Fruit fly (Drosophila melanogaster) whole organism, prepupa: ENCODE measurements around the gene ACXA.
A peak's percentile ranks its signal among the peaks of the same experiment; 100 is the strongest.

Source experiments
- Blimp-1 ChIP-seq: fragments of 200-800 bp; sonication (Bioruptor generic); optimal IDR thresholded peaks from 3 replicates; lab custom pipeline; 2017; ENCODE audit warnings: missing biosample characterization, missing genetic modification characterization, mild to moderate bottlenecking, moderate library complexity, missing genetic modification reagents
- CG10631 ChIP-seq: fragments of 200-800 bp; sonication (Bioruptor generic); optimal IDR thresholded peaks from 2 replicates; lab custom pipeline; 2016; ENCODE audit warnings: missing biosample characterization, missing genetic modification characterization
- CG10669 ChIP-seq: fragments of 200-800 bp; sonication (Bioruptor generic); optimal IDR thresholded peaks from 3 replicates; lab custom pipeline; 2018; ENCODE audit warnings: missing biosample characterization, mild to moderate bottlenecking, missing genetic modification characterization, moderate library complexity
- CG11294 ChIP-seq: fragments of 200-800 bp; sonication (Bioruptor generic); IDR thresholded peaks from 2 replicates; pipeline ENCODE4 v1.3.6; 2022; ENCODE audit warnings: missing biosample characterization, missing genetic modification characterization
- CG11762 ChIP-seq: fragments of 200-800 bp; sonication (Bioruptor generic); optimal IDR thresholded peaks from 3 replicates; lab custom pipeline; 2016; ENCODE audit warnings: missing biosample characterization, missing genetic modification characterization; ENCODE audit not compliant: insufficient read depth
- CG16779 ChIP-seq: fragments of 200-800 bp; sonication (Bioruptor generic); optimal IDR thresholded peaks from 3 replicates; lab custom pipeline; 2017; ENCODE audit warnings: missing biosample characterization, mild to moderate bottlenecking, missing genetic modification characterization
- CG32006 ChIP-seq: fragments of 200-800 bp; sonication (Bioruptor generic); optimal IDR thresholded peaks from 3 replicates; lab custom pipeline; 2017; ENCODE audit warnings: missing biosample characterization, mild to moderate bottlenecking, missing genetic modification characterization
- CG34406 ChIP-seq: fragments of 200-800 bp; sonication (Bioruptor generic); optimal IDR thresholded peaks from 3 replicates; lab custom pipeline; 2016; ENCODE audit warnings: missing biosample characterization, missing genetic modification characterization
- CG3919 ChIP-seq: fragments of 200-800 bp; sonication (Bioruptor generic); optimal IDR thresholded peaks from 3 replicates; lab custom pipeline; 2016; ENCODE audit warnings: missing biosample characterization, missing genetic modification characterization
- CG6276 ChIP-seq: fragments of 200-800 bp; sonication (Bioruptor generic); optimal IDR thresholded peaks from 2 replicates; lab custom pipeline; 2017; ENCODE audit warnings: missing biosample characterization, mild to moderate bottlenecking, missing genetic modification characterization
- CG6808 ChIP-seq: fragments of 200-800 bp; sonication (Bioruptor generic); optimal IDR thresholded peaks from 3 replicates; lab custom pipeline; 2017; ENCODE audit warnings: missing biosample characterization, missing genetic modification characterization, mild to moderate bottlenecking, moderate library complexity, missing genetic modification reagents
- CG8119 ChIP-seq: fragments of 200-800 bp; sonication (Bioruptor generic); IDR thresholded peaks from 3 replicates; pipeline ENCODE4 v1.3.6; 2022; ENCODE audit warnings: missing biosample characterization, missing genetic modification characterization
- CG8319 ChIP-seq: fragments of 200-800 bp; sonication (Bioruptor generic); optimal IDR thresholded peaks from 3 replicates; lab custom pipeline; 2016; ENCODE audit warnings: missing biosample characterization, missing genetic modification characterization
- Eip75B ChIP-seq: fragments of 200-800 bp; sonication (Bioruptor generic); optimal IDR thresholded peaks from 3 replicates; lab custom pipeline; 2016; ENCODE audit warnings: missing biosample characterization, missing genetic modification characterization
- Eip78C ChIP-seq: fragments of 200-800 bp; sonication (Bioruptor generic); peaks from one replicate; lab custom pipeline; 2016; ENCODE audit warnings: missing biosample characterization, missing genetic modification characterization
- Hr38 ChIP-seq: sonication (Bioruptor generic); optimal IDR thresholded peaks from 2 replicates; lab custom pipeline; 2016; ENCODE audit warnings: missing biosample characterization, missing genetic modification characterization
- Hr39 ChIP-seq: fragments of 200-800 bp; sonication (Bioruptor generic); optimal IDR thresholded peaks from 2 replicates; lab custom pipeline; 2016; ENCODE audit warnings: missing biosample characterization, missing genetic modification characterization
- Hr4 ChIP-seq: fragments of 200-800 bp; sonication (Bioruptor generic); optimal IDR thresholded peaks from 3 replicates; lab custom pipeline; 2016; ENCODE audit warnings: missing biosample characterization, missing genetic modification characterization
- Met ChIP-seq: fragments of 200-800 bp; sonication (Bioruptor generic); optimal IDR thresholded peaks from 3 replicates; lab custom pipeline; 2016; ENCODE audit warnings: missing biosample characterization, missing genetic modification characterization
- OdsH ChIP-seq: fragments of 200-800 bp; sonication (Bioruptor generic); optimal IDR thresholded peaks from 3 replicates; lab custom pipeline; 2016; ENCODE audit warnings: missing biosample characterization, missing genetic modification characterization
- Smox ChIP-seq: fragments of 200-800 bp; sonication (Bioruptor generic); optimal IDR thresholded peaks from 3 replicates; lab custom pipeline; 2016; ENCODE audit warnings: missing biosample characterization, missing genetic modification characterization
- Sox102F ChIP-seq: fragments of 200-800 bp; sonication (Bioruptor generic); optimal IDR thresholded peaks from 2 replicates; lab custom pipeline; 2016; ENCODE audit warnings: missing biosample characterization, mild to moderate bottlenecking, missing genetic modification characterization
- Sox15 ChIP-seq: fragments of 200-800 bp; sonication (Bioruptor generic); optimal IDR thresholded peaks from 3 replicates; lab custom pipeline; 2016; ENCODE audit warnings: missing biosample characterization, missing genetic modification characterization
- acj6 ChIP-seq: fragments of 200-800 bp; sonication (Bioruptor generic); optimal IDR thresholded peaks from 3 replicates; lab custom pipeline; 2016; ENCODE audit warnings: missing biosample characterization, missing genetic modification characterization
- dsx ChIP-seq: fragments of 200-800 bp; optimal IDR thresholded peaks from 3 replicates; lab custom pipeline; 2019; ENCODE audit warnings: missing biosample characterization, mild to moderate bottlenecking, missing genetic modification characterization, moderate library complexity; ENCODE audit not compliant: poor library complexity, severe bottlenecking
- eg ChIP-seq: fragments of 200-800 bp; sonication (Bioruptor generic); IDR thresholded peaks from 3 replicates; pipeline ENCODE4 v1.3.6; 2022; ENCODE audit warnings: missing biosample characterization, missing genetic modification characterization
- fkh ChIP-seq: fragments of 200-800 bp; sonication (Bioruptor generic); optimal IDR thresholded peaks from 3 replicates; lab custom pipeline; 2017; ENCODE audit warnings: missing biosample characterization, mild to moderate bottlenecking, missing genetic modification characterization, moderate library complexity
- lz ChIP-seq: fragments of 200-800 bp; sonication (Bioruptor generic); optimal IDR thresholded peaks from 3 replicates; lab custom pipeline; 2016; ENCODE audit warnings: missing biosample characterization, missing genetic modification characterization
- net ChIP-seq: fragments of 200-800 bp; sonication (Bioruptor generic); optimal IDR thresholded peaks from 3 replicates; lab custom pipeline; 2016; ENCODE audit warnings: missing biosample characterization, missing genetic modification characterization
- pdm3 ChIP-seq: fragments of 200-800 bp; sonication (Bioruptor generic); optimal IDR thresholded peaks from 3 replicates; lab custom pipeline; 2016; ENCODE audit warnings: missing biosample characterization, missing genetic modification characterization
- spab ChIP-seq: fragments of 200-800 bp; sonication (Bioruptor generic); optimal IDR thresholded peaks from 2 replicates; lab custom pipeline; 2017; ENCODE audit warnings: missing biosample characterization, mild to moderate bottlenecking, missing genetic modification characterization, missing genetic modification reagents
- svp ChIP-seq: fragments of 200-800 bp; sonication (Bioruptor generic); peaks from one replicate; lab custom pipeline; 2016; ENCODE audit warnings: missing biosample characterization, missing genetic modification characterization
- topi ChIP-seq: fragments of 200-800 bp; sonication (Bioruptor generic); optimal IDR thresholded peaks from 3 replicates; lab custom pipeline; 2016; ENCODE audit warnings: missing biosample characterization, missing genetic modification characterization

Gene ACXA

dm6 chr2L:12920791-12921190 lies at the start of gene ACXA:
Gene ACXA (plus strand): TSS chr2L:12921091.
- no peak for TF ChIP-seq Met (GFP tag; lab: Kevin White, UChicago)
- no peak for TF ChIP-seq Eip75B
- TF ChIP-seq Hr4 (GFP tag; lab: Kevin White, UChicago): no peak
- TF ChIP-seq CG6808 (GFP tag; lab: Kevin White, UChicago): no peak
- no peak for TF ChIP-seq spab
- no peak for TF ChIP-seq Hr39 (GFP tag; lab: Kevin White, UChicago)
- TF ChIP-seq fkh (GFP tag; lab: Kevin White, UChicago): no peak
- no peak for TF ChIP-seq OdsH (GFP tag; lab: Kevin White, UChicago)
- TF ChIP-seq CG32006 (GFP tag; lab: Kevin White, UChicago): no peak
- TF ChIP-seq CG34406 (GFP tag; lab: Kevin White, UChicago): no peak
- no peak for TF ChIP-seq CG3919 (GFP tag; lab: Kevin White, UChicago)
- TF ChIP-seq Smox: no peak
- TF ChIP-seq CG11762 (GFP tag; lab: Kevin White, UChicago): no peak
- no peak for TF ChIP-seq Sox102F (GFP tag; lab: Kevin White, UChicago)

- TF ChIP-seq Blimp-1 (no peak), CG16779 (tag; lab: Kevin White, UChicago) (no peak), Eip78C (GFP tag; lab: Kevin White, UChicago) (no peak)
These were observed 40.5 kb upstream of the ACXA start for dm6 chr2L:12880429-12880828.

DNA sequence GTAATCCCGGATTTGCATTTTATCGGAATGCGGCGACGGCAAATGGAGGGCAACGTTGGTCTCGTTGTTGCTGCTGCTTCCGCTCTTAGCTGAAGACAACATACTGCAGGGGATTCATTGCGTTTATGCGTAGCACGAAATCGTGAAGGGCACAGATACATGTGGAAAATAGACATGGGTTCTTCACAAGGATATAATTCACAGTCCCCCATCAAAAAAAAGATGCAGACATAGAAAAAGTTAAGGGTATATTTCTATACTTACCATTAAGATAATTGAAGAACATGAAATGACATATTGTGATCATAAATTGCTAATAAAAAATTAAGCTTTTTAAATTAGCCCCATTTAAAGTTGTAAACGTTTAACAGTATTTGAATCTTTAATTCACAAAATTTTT lies 29.2 kb upstream of the ACXA start:
- TF ChIP-seq CG8119 (0 out of 3 replicates have a peak, but pooled peaks have one; percentile 19), Eip78C (GFP tag; lab: Kevin White, UChicago) (peak; percentile 74), Met (GFP tag; lab: Kevin White, UChicago) (no peak), svp (GFP tag; lab: Kevin White, UChicago) (peak; percentile 45), CG34406 (GFP tag; lab: Kevin White, UChicago) (peak; percentile 9), CG10631 (GFP tag; lab: Kevin White, UChicago) (peak; percentile 21), Sox102F (GFP tag; lab: Kevin White, UChicago) (peak; percentile 0), pdm3 (GFP tag; lab: Kevin White, UChicago) (peak; percentile 9), CG6808 (GFP tag; lab: Kevin White, UChicago) (peak; percentile 2), acj6 (GFP tag; lab: Kevin White, UChicago) (peak; percentile 5), dsx (GFP tag; lab: Kevin White, UChicago) (no peak), CG32006 (GFP tag; lab: Kevin White, UChicago) (peak; percentile 54), lz (GFP tag; lab: Kevin White, UChicago) (no peak), OdsH (GFP tag; lab: Kevin White, UChicago) (peak; percentile 15), Hr39 (GFP tag; lab: Kevin White, UChicago) (peak; percentile 14)

DNA sequence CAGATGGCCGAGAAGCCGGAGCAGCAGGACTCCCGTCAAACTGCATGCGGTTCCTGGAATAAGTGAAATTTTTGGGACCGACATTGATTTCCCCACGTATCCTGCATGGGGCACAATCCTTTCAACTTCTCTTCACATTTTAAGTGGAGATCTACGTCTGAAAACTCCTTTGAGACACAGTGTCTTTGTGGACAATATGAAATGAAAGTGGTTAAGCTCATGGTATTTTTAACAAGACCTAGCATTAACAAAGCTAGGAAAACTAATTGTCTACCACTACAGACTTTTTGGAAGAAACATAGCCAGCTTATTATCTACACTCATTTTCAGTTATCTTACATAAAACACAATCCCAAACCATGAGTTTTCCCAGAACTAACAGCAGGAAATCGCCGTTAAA lies 8.7 kb upstream of the ACXA start, which contains the start of gene ACXC:
TSS of gene ACXC (plus strand) at position 301 of the 400 bp plus-strand sequence.
- TF ChIP-seq spab (no peak), CG11294 (no peak), CG10669 (GFP tag; lab: Kevin White, UChicago) (no peak), CG16779 (tag; lab: Kevin White, UChicago) (no peak), eg (GFP tag; lab: Robert Waterston, UW) (no peak), Hr38 (GFP tag; lab: Kevin White, UChicago) (no peak), Met (GFP tag; lab: Kevin White, UChicago) (no peak), acj6 (GFP tag; lab: Kevin White, UChicago) (no peak), CG6276 (GFP tag; lab: Kevin White, UChicago) (no peak), CG8319 (GFP tag; lab: Kevin White, UChicago) (no peak)

dm6 chr2L:12916514-12916913 lies 4.4 kb upstream of the ACXA start, which contains the start of gene ACXB:
Gene ACXB (plus strand): TSS chr2L:12916814.
- TF ChIP-seq acj6 (GFP tag; lab: Kevin White, UChicago) (no peak), net (no peak), Sox15 (GFP tag; lab: Kevin White, UChicago) (no peak), CG3919 (GFP tag; lab: Kevin White, UChicago) (no peak), svp (GFP tag; lab: Kevin White, UChicago) (no peak), topi (GFP tag; lab: Kevin White, UChicago) (no peak)
